Fruit fly (Drosophila melanogaster): ENCODE data around the gene CG4598.
A peak's percentile ranks its signal among the peaks of the same experiment; 100 is the strongest.

Gene CG4598

dm6 chr2L:9921401-9921800, 3.0 kb downstream of the CG4598 start, which contains the start of gene CG4592 (continued):
- TF ChIP-seq ap (GFP tag; IDR thresholded peaks at IDR 0.05) (0 out of 2 replicates have a peak, but pooled peaks have one; percentile 21), Hey (tag; optimal IDR thresholded peaks at IDR 0.05) (no peak), lbe (GFP tag; optimal IDR thresholded peaks at IDR 0.05) (peak; percentile 77), Dp (GFP tag; optimal IDR thresholded peaks at IDR 0.05) (peak; percentile 18), CG10321 (GFP tag; IDR thresholded peaks at IDR 0.05) (peak; percentile 32; the same call in 1 of the 2 replicates), CG11085 (GFP tag; IDR thresholded peaks at IDR 0.05) (no peak), cg (GFP tag; optimal IDR thresholded peaks at IDR 0.05) (no peak), CG6654 (GFP tag; optimal IDR thresholded peaks at IDR 0.05) (peak; percentile 22), CG14441 (GFP tag; IDR thresholded peaks at IDR 0.05) (peak; percentile 53; the same call in 1 of the 2 replicates), CG13123 (GFP tag; optimal IDR thresholded peaks at IDR 0.05) (no peak), TFAM (GFP tag; optimal IDR thresholded peaks at IDR 0.05) (no peak), grn (GFP tag; optimal IDR thresholded peaks at IDR 0.05) (no peak), cas (GFP tag; IDR thresholded peaks at IDR 0.05) (0 out of 2 replicates have a peak, but pooled peaks have one; percentile 37), eyg (GFP tag; optimal IDR thresholded peaks at IDR 0.05) (no peak), ac (GFP tag; optimal IDR thresholded peaks at IDR 0.05) (no peak), CG6254 (GFP tag; optimal IDR thresholded peaks at IDR 0.05) (peak; percentile 5), ERR (GFP tag; optimal IDR thresholded peaks at IDR 0.05) (no peak), ewg (GFP tag; optimal IDR thresholded peaks at IDR 0.05) (no peak), NC2α (GFP tag; optimal IDR thresholded peaks at IDR 0.05) (no peak), vnd (GFP tag; IDR thresholded peaks at IDR 0.05; ENCODE audit: partially characterized antibody) (no peak), CG12299 (tag; optimal IDR thresholded peaks at IDR 0.05) (peak; percentile 19), CG1233 (GFP tag; optimal IDR thresholded peaks at IDR 0.05) (peak; percentile 58), CG15696 (tag; optimal IDR thresholded peaks at IDR 0.05) (peak; percentile 39), Blimp-1 (GFP tag; optimal IDR thresholded peaks at IDR 0.05) (peak; percentile 51), mirr (GFP tag; optimal IDR thresholded peaks at IDR 0.05) (peak; percentile 50), CG12659 (GFP tag; optimal IDR thresholded peaks at IDR 0.05) (peak; percentile 63), D19B (GFP tag; optimal IDR thresholded peaks at IDR 0.05) (no peak), zf30C (GFP tag; optimal IDR thresholded peaks at IDR 0.05) (no peak), Max (GFP tag; optimal IDR thresholded peaks at IDR 0.05) (peak; percentile 7), HmgZ (tag; optimal IDR thresholded peaks at IDR 0.05) (peak; percentile 63), HLHmδ (GFP tag; optimal IDR thresholded peaks at IDR 0.05) (no peak), Dll (GFP tag; IDR thresholded peaks at IDR 0.05; ENCODE audit: partially characterized antibody) (no peak), CG17912 (GFP tag; optimal IDR thresholded peaks at IDR 0.05) (no peak), Nf-YA (GFP tag; IDR thresholded peaks at IDR 0.05) (no peak), CG1647 (GFP tag; optimal IDR thresholded peaks at IDR 0.05) (no peak), hkb (optimal IDR thresholded peaks at IDR 0.05) (no peak), hkb (GFP tag; IDR thresholded peaks at IDR 0.05) (peak; percentile 84), Dek (tag; optimal IDR thresholded peaks at IDR 0.05) (no peak), Xrp1 (GFP tag; IDR thresholded peaks at IDR 0.05) (peak; percentile 69), NK7.1 (GFP tag; optimal IDR thresholded peaks at IDR 0.05) (no peak), CG11398 (GFP tag; optimal IDR thresholded peaks at IDR 0.05) (no peak), wor (GFP tag; IDR thresholded peaks at IDR 0.05) (no peak), B-H1 (GFP tag; IDR thresholded peaks at IDR 0.05) (peak; percentile 21; the same call in 1 of the 3 replicates), danr (GFP tag; IDR thresholded peaks at IDR 0.05) (peak; percentile 11; the same call in 1 of the 2 replicates), wek (GFP tag; optimal IDR thresholded peaks at IDR 0.05) (no peak), pan (optimal IDR thresholded peaks at IDR 0.05) (no peak), pan (GFP tag; optimal IDR thresholded peaks at IDR 0.05 in 1 of 2, IDR thresholded peaks at IDR 0.05 in 1 of 2) (peak in 1 of 2 experiments; percentile 73), NC2β (GFP tag; optimal IDR thresholded peaks at IDR 0.05) (peak; percentile 25), Dip3 (GFP tag; optimal IDR thresholded peaks at IDR 0.05) (peak; percentile 18), CG4328 (GFP tag; optimal IDR thresholded peaks at IDR 0.05) (peak; percentile 2), CkIIα-i1 (GFP tag; IDR thresholded peaks at IDR 0.05) (no peak), CG31224 (GFP tag; IDR thresholded peaks at IDR 0.05) (peak; percentile 29; the same call in 1 of the 2 replicates)

Measured in whole organism, embryonic.